Worm (Caenorhabditis elegans) whole organism, L1 larva: ENCODE data around the gene sel-2.

Source experiments
- aha-1 ChIP-seq: fragments of 150-350 bp; optimal IDR thresholded peaks from 2 replicates; lab custom pipeline; 2014; ENCODE audit warnings: missing biosample characterization, missing genetic modification characterization
- alr-1 ChIP-seq: fragments of 200-800 bp; sonication (Bioruptor generic); optimal IDR thresholded peaks from 2 replicates; lab custom pipeline; 2018; ENCODE audit warnings: borderline replicate concordance, mild to moderate bottlenecking, missing genetic modification characterization, missing compliant biosample characterization
- ceh-63 ChIP-seq: fragments of 200-800 bp; sonication (Bioruptor generic); optimal IDR thresholded peaks from 2 replicates; lab custom pipeline; 2018; ENCODE audit warnings: mild to moderate bottlenecking, missing genetic modification characterization, missing compliant biosample characterization
- ceh-82 ChIP-seq, 3 experiments: fragments of 150-350 bp in 1 of 3; sonication (generic microtip) in 2 of 3; optimal IDR thresholded peaks; 2 replicates each; lab custom pipeline; 2014 to 2017; ENCODE audit warnings: missing biosample characterization in 3 of 3, missing genetic modification characterization in 3 of 3
- ceh-90 ChIP-seq: sonication (generic microtip); optimal IDR thresholded peaks from 2 replicates; lab custom pipeline; 2016; ENCODE audit warnings: missing genetic modification characterization, missing compliant biosample characterization
- ces-1 ChIP-seq: fragments of 150-350 bp; optimal IDR thresholded peaks from 2 replicates; lab custom pipeline; 2014; ENCODE audit warnings: missing biosample characterization, missing genetic modification reagents, missing genetic modification characterization
- dpl-1 ChIP-seq, 3 experiments: fragments of 150-350 bp in 2 of 3; sonication (generic microtip) in 1 of 3; optimal IDR thresholded peaks; 2 replicates each; lab custom pipeline; 2014 to 2017; ENCODE audit warnings: missing biosample characterization in 3 of 3, missing genetic modification characterization in 3 of 3, missing genetic modification reagents in 3 of 3
- efl-1 ChIP-seq, 4 experiments: fragments of 150-350 bp; optimal IDR thresholded peaks in 3 of 4; peaks in 1 of 4; 1 replicate in 1 of 4; 2 replicates in 3 of 4; lab custom pipeline; 2014; ENCODE audit warnings: missing biosample characterization in 2 of 4, missing genetic modification characterization in 2 of 4, missing genetic modification reagents in 2 of 4
- egl-13 ChIP-seq: sonication (generic microtip); optimal IDR thresholded peaks from 2 replicates; lab custom pipeline; 2016; ENCODE audit warnings: missing genotype, missing genetic modification reagents, missing genetic modification characterization, missing compliant biosample characterization
- elt-3 ChIP-seq, 6 experiments: fragments of 150-350 bp in 1 of 6; sonication (generic microtip); optimal IDR thresholded peaks; 2 replicates each; lab custom pipeline; 2017 to 2018; ENCODE audit warnings: missing biosample characterization in 6 of 6, missing genetic modification characterization in 6 of 6, inconsistent platforms in 1 of 6
- ets-5 ChIP-seq: fragments of 200-800 bp; sonication (Bioruptor generic); IDR thresholded peaks from 2 replicates; pipeline ENCODE4 v1.3.6; 2022; ENCODE audit warnings: missing genetic modification characterization, missing compliant biosample characterization
- fkh-10 ChIP-seq: sonication (generic microtip); optimal IDR thresholded peaks from 2 replicates; lab custom pipeline; 2017; ENCODE audit warnings: missing biosample characterization, missing genetic modification reagents, missing genetic modification characterization
- fkh-4 ChIP-seq: sonication (generic microtip); optimal IDR thresholded peaks from 2 replicates; lab custom pipeline; 2016; ENCODE audit warnings: missing compliant biosample characterization, missing genetic modification characterization, borderline replicate concordance
- fkh-8 ChIP-seq: sonication (generic microtip); optimal IDR thresholded peaks from 2 replicates; lab custom pipeline; 2016; ENCODE audit warnings: mild to moderate bottlenecking, missing genetic modification characterization, missing compliant biosample characterization
- hlh-4 ChIP-seq: sonication (generic microtip); optimal IDR thresholded peaks from 2 replicates; lab custom pipeline; 2016; ENCODE audit warnings: mild to moderate bottlenecking, missing genetic modification characterization, missing compliant biosample characterization
- hpl-2 ChIP-seq: fragments of 150-350 bp; optimal IDR thresholded peaks from 2 replicates; lab custom pipeline; 2014; ENCODE audit warnings: missing biosample characterization, missing genetic modification reagents, missing genetic modification characterization
- isw-1 ChIP-seq: fragments of 200-800 bp; sonication (Bioruptor generic); IDR thresholded peaks from 2 replicates; pipeline ENCODE4 v1.3.6; 2022; ENCODE audit warnings: missing genetic modification characterization, missing compliant biosample characterization
- jun-1 ChIP-seq: fragments of 150-350 bp; optimal IDR thresholded peaks from 2 replicates; lab custom pipeline; 2014; ENCODE audit warnings: missing biosample characterization, missing genetic modification reagents, missing genetic modification characterization
- lin-13 ChIP-seq: fragments of 150-350 bp; optimal IDR thresholded peaks from 2 replicates; lab custom pipeline; 2014; ENCODE audit warnings: missing biosample characterization, missing genetic modification reagents, missing genetic modification characterization
- lin-14 ChIP-seq: fragments of 200-800 bp; sonication (Bioruptor generic); optimal IDR thresholded peaks from 2 replicates; lab custom pipeline; 2018; ENCODE audit warnings: mild to moderate bottlenecking, missing genetic modification characterization, moderate library complexity, missing compliant biosample characterization
- lsy-2 ChIP-seq, 2 experiments: fragments of 150-350 bp; optimal IDR thresholded peaks; 2 replicates each; lab custom pipeline; 2014; ENCODE audit warnings: missing biosample characterization in 2 of 2, missing genetic modification characterization in 2 of 2
- mab-9 ChIP-seq: fragments of 200-800 bp; sonication (Bioruptor generic); IDR thresholded peaks from 2 replicates; pipeline ENCODE4 v1.3.6; 2022; ENCODE audit warnings: missing genetic modification reagents, missing genetic modification characterization, missing compliant biosample characterization
- mef-2 ChIP-seq: fragments of 150-350 bp; optimal IDR thresholded peaks from 2 replicates; lab custom pipeline; 2014; ENCODE audit warnings: missing biosample characterization, missing genetic modification characterization
- nhr-12 ChIP-seq: sonication (generic microtip); optimal IDR thresholded peaks from 2 replicates; lab custom pipeline; 2017; ENCODE audit warnings: missing biosample characterization, missing genetic modification characterization
- nhr-19 ChIP-seq: fragments of 200-800 bp; sonication (Bioruptor generic); conservative IDR thresholded peaks from 2 replicates; pipeline ENCODE4 v1.3.6; 2022; ENCODE audit warnings: missing genetic modification characterization, missing compliant biosample characterization
- nhr-47 ChIP-seq: sonication (generic microtip); optimal IDR thresholded peaks from 2 replicates; lab custom pipeline; 2016; ENCODE audit warnings: mild to moderate bottlenecking, missing genetic modification characterization, moderate library complexity, missing compliant biosample characterization
- nhr-71 ChIP-seq: sonication (generic microtip); optimal IDR thresholded peaks from 2 replicates; lab custom pipeline; 2016; ENCODE audit warnings: mild to moderate bottlenecking, missing genetic modification characterization, moderate library complexity, missing compliant biosample characterization
- nhr-76 ChIP-seq: sonication (generic microtip); optimal IDR thresholded peaks from 2 replicates; lab custom pipeline; 2017; ENCODE audit warnings: missing biosample characterization, missing genetic modification characterization
- nhr-84 ChIP-seq: sonication (generic microtip); optimal IDR thresholded peaks from 2 replicates; lab custom pipeline; 2017; ENCODE audit warnings: missing biosample characterization, missing genetic modification characterization
- nhr-90 ChIP-seq: sonication (generic microtip); optimal IDR thresholded peaks from 2 replicates; lab custom pipeline; 2016; ENCODE audit warnings: mild to moderate bottlenecking, missing genetic modification characterization, missing compliant biosample characterization; ENCODE audit not compliant: poor library complexity
- pax-3 ChIP-seq: fragments of 200-800 bp; sonication (Bioruptor generic); optimal IDR thresholded peaks from 2 replicates; lab custom pipeline; 2018; ENCODE audit warnings: mild to moderate bottlenecking, missing genetic modification characterization, moderate library complexity, missing compliant biosample characterization
- pqm-1 ChIP-seq: sonication (generic microtip); optimal IDR thresholded peaks from 3 replicates; lab custom pipeline; 2017; ENCODE audit warnings: missing biosample characterization, missing genetic modification characterization
- snu-23 ChIP-seq: sonication (generic microtip); optimal IDR thresholded peaks from 2 replicates; lab custom pipeline; 2016; ENCODE audit warnings: missing genetic modification characterization, missing compliant biosample characterization
- sox-4 ChIP-seq: sonication (generic microtip); optimal IDR thresholded peaks from 2 replicates; lab custom pipeline; 2016; ENCODE audit warnings: missing genetic modification characterization, missing compliant biosample characterization
- sptf-1 ChIP-seq: fragments of 150-350 bp; optimal IDR thresholded peaks from 2 replicates; lab custom pipeline; 2014; ENCODE audit warnings: missing biosample characterization, missing genetic modification characterization
- sup-37 ChIP-seq: fragments of 200-800 bp; sonication (Bioruptor generic); optimal IDR thresholded peaks from 2 replicates; lab custom pipeline; 2018; ENCODE audit warnings: mild to moderate bottlenecking, missing genetic modification characterization, missing compliant biosample characterization
- tlp-1 ChIP-seq: fragments of 150-350 bp; optimal IDR thresholded peaks from 2 replicates; lab custom pipeline; 2014; ENCODE audit warnings: missing biosample characterization, missing genetic modification characterization
- unc-86 ChIP-seq: sonication (generic microtip); optimal IDR thresholded peaks from 2 replicates; lab custom pipeline; 2016; ENCODE audit warnings: missing genetic modification characterization, missing compliant biosample characterization
- unc-98 ChIP-seq: fragments of 200-800 bp; sonication (Bioruptor generic); IDR thresholded peaks from 2 replicates; pipeline ENCODE4 v1.3.6; 2022; ENCODE audit warnings: missing genetic modification characterization, missing compliant biosample characterization
- zag-1 ChIP-seq: fragments of 150-350 bp; optimal IDR thresholded peaks from 2 replicates; lab custom pipeline; 2014; ENCODE audit warnings: missing biosample characterization, missing genetic modification characterization

Gene sel-2

ce11 chrIII:4587177-4587576, 25.0 kb downstream of the sel-2 start, which contains the start of the genes F35G12.7 and smc-4 (continued):
- TF ChIP-seq ets-5 (no peak), unc-98 (GFP tag; lab: Robert Waterston, UW) (no peak), sup-37 (GFP tag; lab: Kevin White, UChicago) (no peak), ces-1 (GFP tag; lab: Kevin White, UChicago) (no peak), zag-1 (no peak), sptf-1 (tag; lab: Kevin White, UChicago) (no peak), nhr-84 (tag; lab: Kevin White, UChicago) (no peak), ceh-90 (no peak), snu-23 (GFP tag; lab: Kevin White, UChicago) (peak; percentile 77), sox-4 (no peak), nhr-71 (tag; lab: Kevin White, UChicago) (peak; percentile 73), elt-3 (tag; optimal IDR thresholded peaks at IDR 0.05; lab: Kevin White, UChicago) (no peak), lin-13 (GFP tag; lab: Kevin White, UChicago) (peak; percentile 4), fkh-10 (GFP tag; lab: Kevin White, UChicago) (no peak), fkh-8 (tag; lab: Kevin White, UChicago) (peak; percentile 26), lin-14 (GFP tag; lab: Kevin White, UChicago) (no peak), jun-1 (no peak), lsy-2 (tag; optimal IDR thresholded peaks at IDR 0.05; lab: Kevin White, UChicago) (peak; percentile 91 to 96), ceh-63 (GFP tag; lab: Kevin White, UChicago) (no peak), mef-2 (tag; lab: Kevin White, UChicago) (no peak), pax-3 (no peak), mab-9 (GFP tag; lab: Robert Waterston, UW) (peak; percentile 41; the same call in 1 of the 2 replicates), nhr-12 (tag; lab: Kevin White, UChicago) (no peak), nhr-76 (tag; lab: Kevin White, UChicago) (no peak), nhr-19 (peak; percentile 71), hlh-4 (tag; lab: Kevin White, UChicago) (no peak), nhr-90 (peak; percentile 38), alr-1 (tag; lab: Kevin White, UChicago) (no peak), hpl-2 (no peak), pqm-1 (tag; lab: Kevin White, UChicago) (no peak), egl-13 (no peak), tlp-1 (tag; lab: Kevin White, UChicago) (no peak), aha-1 (tag; lab: Kevin White, UChicago) (no peak), nhr-47 (tag; lab: Kevin White, UChicago) (peak; percentile 72), unc-86 (tag; lab: Kevin White, UChicago) (peak; percentile 6), fkh-4 (no peak), isw-1 (GFP tag; lab: Robert Waterston, UW) (peak; percentile 51), dpl-1 (GFP tag; optimal IDR thresholded peaks at IDR 0.05; lab: Kevin White, UChicago) (peak; percentile 86 to 91 (median 91)), ceh-82 (tag; optimal IDR thresholded peaks at IDR 0.05; lab: Kevin White, UChicago) (peak in 2 of 3 experiments; percentile 35 to 47)

- no peak for TF ChIP-seq sptf-1 (tag; lab: Kevin White, UChicago)
- no peak for TF ChIP-seq efl-1 (optimal IDR thresholded peaks at IDR 0.05; lab: Kevin White, UChicago)
- TF ChIP-seq efl-1 (GFP tag; optimal IDR thresholded peaks at IDR 0.05 in 1 of 2; lab: Kevin White, UChicago): peak in 1 of 2 experiments; percentile 45
- TF ChIP-seq lsy-2 (tag; optimal IDR thresholded peaks at IDR 0.05; lab: Kevin White, UChicago): peak in 1 of 2 experiments; percentile 6
- TF ChIP-seq, all 84 proteins: peak for 2
These were observed 28.1 kb downstream of the sel-2 start, which contains the start of gene F35G12.5 for ce11 chrIII:4584068-4584566. F35G12.5 (plus strand) TSS chrIII:4584118.
